Fruit fly (Drosophila melanogaster) whole organism, embryonic: ENCODE data around the gene CG32944.

Experiments used
- B-H2 ChIP-seq: fragments of 200-800 bp; sonication (Bioruptor generic); optimal IDR thresholded peaks from 2 replicates; lab custom pipeline; 2018; ENCODE audit warnings: missing biosample characterization, mild to moderate bottlenecking, missing genetic modification characterization
- BEAF-32 ChIP-seq: fragments of 200-800 bp; sonication (Bioruptor generic); optimal IDR thresholded peaks from 3 replicates; lab custom pipeline; 2017; ENCODE audit warnings: missing biosample characterization, missing genetic modification characterization, mild to moderate bottlenecking, moderate library complexity, missing genetic modification reagents
- CG10147 ChIP-seq: fragments of 200-800 bp; sonication (Bioruptor generic); optimal IDR thresholded peaks from 2 replicates; lab custom pipeline; 2019; ENCODE audit warnings: missing biosample characterization, mild to moderate bottlenecking, missing genetic modification characterization, moderate library complexity
- CG1024 ChIP-seq: fragments of 200-800 bp; sonication (Bioruptor generic); IDR thresholded peaks from 2 replicates; pipeline ENCODE4 v1.3.6; 2022; ENCODE audit warnings: missing biosample characterization, missing genetic modification characterization
- CG10543 ChIP-seq: fragments of 200-800 bp; sonication (Bioruptor generic); optimal IDR thresholded peaks from 3 replicates; lab custom pipeline; 2017; ENCODE audit warnings: missing biosample characterization, mild to moderate bottlenecking, missing genetic modification characterization, moderate library complexity
- CG11456 ChIP-seq: fragments of 200-800 bp; sonication (Bioruptor generic); IDR thresholded peaks from 3 replicates; pipeline ENCODE4 v1.3.6; 2022; ENCODE audit warnings: missing biosample characterization, missing genetic modification characterization
- CG13424 ChIP-seq: fragments of 200-800 bp; sonication (Bioruptor generic); optimal IDR thresholded peaks from 2 replicates; lab custom pipeline; 2019; ENCODE audit warnings: missing biosample characterization, mild to moderate bottlenecking, missing genetic modification characterization, moderate library complexity
- CG13624 ChIP-seq: fragments of 200-800 bp; sonication (Bioruptor generic); optimal IDR thresholded peaks from 2 replicates; lab custom pipeline; 2016; ENCODE audit warnings: missing biosample characterization, missing genetic modification characterization
- CG1602 ChIP-seq: fragments of 200-800 bp; sonication (Bioruptor generic); optimal IDR thresholded peaks from 3 replicates; lab custom pipeline; 2016; ENCODE audit warnings: missing biosample characterization, missing genetic modification characterization
- CG17612 ChIP-seq: fragments of 200-800 bp; sonication (Bioruptor generic); IDR thresholded peaks from 2 replicates; pipeline ENCODE4 v1.3.6; 2022; ENCODE audit warnings: missing biosample characterization, missing genetic modification characterization
- CG2678 ChIP-seq: fragments of 200-800 bp; sonication (Bioruptor generic); optimal IDR thresholded peaks from 3 replicates; lab custom pipeline; 2019; ENCODE audit warnings: missing biosample characterization, mild to moderate bottlenecking, missing genetic modification characterization, moderate library complexity
- CG31388 ChIP-seq: fragments of 200-800 bp; sonication (Bioruptor generic); optimal IDR thresholded peaks from 2 replicates; lab custom pipeline; 2016; ENCODE audit warnings: missing biosample characterization, missing genetic modification characterization
- CG32532 ChIP-seq: fragments of 200-800 bp; sonication (Bioruptor generic); IDR thresholded peaks from 2 replicates; pipeline ENCODE4 v1.3.6; 2022; ENCODE audit warnings: missing biosample characterization, missing genetic modification characterization
- CG3847 ChIP-seq: fragments of 200-800 bp; sonication (Bioruptor generic); IDR thresholded peaks from 2 replicates; pipeline ENCODE4 v1.3.6; 2022; ENCODE audit warnings: missing biosample characterization, missing genetic modification characterization
- CG6813 ChIP-seq: fragments of 200-800 bp; sonication (Bioruptor generic); optimal IDR thresholded peaks from 2 replicates; lab custom pipeline; 2017; ENCODE audit warnings: missing biosample characterization, missing genetic modification characterization, mild to moderate bottlenecking, moderate library complexity, missing genetic modification reagents
- CG7372 ChIP-seq: fragments of 200-800 bp; sonication (Bioruptor generic); IDR thresholded peaks from 2 replicates; pipeline ENCODE4 v1.3.6; 2022; ENCODE audit warnings: missing biosample characterization, missing genetic modification characterization
- CG7987 ChIP-seq: fragments of 200-800 bp; sonication (Bioruptor generic); optimal IDR thresholded peaks from 2 replicates; lab custom pipeline; 2018; ENCODE audit warnings: missing biosample characterization, mild to moderate bottlenecking, missing genetic modification characterization, moderate library complexity
- CG9215 ChIP-seq: fragments of 200-800 bp; sonication (Bioruptor generic); IDR thresholded peaks from 2 replicates; pipeline ENCODE4 v1.3.6; 2022; ENCODE audit warnings: missing biosample characterization, missing genetic modification characterization
- CG9437 ChIP-seq: fragments of 200-800 bp; sonication (Bioruptor generic); optimal IDR thresholded peaks from 2 replicates; lab custom pipeline; 2018; ENCODE audit warnings: missing biosample characterization, mild to moderate bottlenecking, missing genetic modification characterization
- CG9817 ChIP-seq: fragments of 200-800 bp; sonication (Bioruptor generic); optimal IDR thresholded peaks from 2 replicates; lab custom pipeline; 2018; ENCODE audit warnings: missing biosample characterization, mild to moderate bottlenecking, missing genetic modification characterization, moderate library complexity
- CG9932 ChIP-seq: fragments of 200-800 bp; sonication (Bioruptor generic); IDR thresholded peaks from 2 replicates; pipeline ENCODE4 v1.3.6; 2022; ENCODE audit warnings: missing biosample characterization, missing genetic modification characterization
- Deaf1 ChIP-seq: fragments of 200-800 bp; optimal IDR thresholded peaks from 3 replicates; lab custom pipeline; 2019; ENCODE audit warnings: missing biosample characterization, mild to moderate bottlenecking, missing genetic modification characterization, moderate library complexity
- Eip74EF ChIP-seq, 2 experiments: fragments of 200-800 bp in 1 of 2; fragments of >200 bp in 1 of 2; sonication (Bioruptor generic) in 1 of 2; optimal IDR thresholded peaks; 2 replicates each; lab custom pipeline; 2017 to 2019; ENCODE audit warnings: missing biosample characterization in 2 of 2, missing genetic modification characterization in 2 of 2, mild to moderate bottlenecking in 1 of 2, moderate library complexity in 1 of 2
- Gsc ChIP-seq: fragments of 200-800 bp; sonication (Bioruptor generic); IDR thresholded peaks from 2 replicates; pipeline ENCODE4 v1.3.6; 2022; ENCODE audit warnings: missing biosample characterization, missing genetic modification characterization
- Hr39 ChIP-seq: fragments of >200 bp; optimal IDR thresholded peaks from 2 replicates; lab custom pipeline; 2017
- NFAT ChIP-seq: fragments of 200-800 bp; sonication (Bioruptor generic); IDR thresholded peaks from 2 replicates; pipeline ENCODE4 v1.3.6; 2022; ENCODE audit warnings: missing biosample characterization, missing genetic modification characterization
- Vsx1 ChIP-seq: fragments of 200-800 bp; sonication (Bioruptor generic); optimal IDR thresholded peaks from 2 replicates; lab custom pipeline; 2017; ENCODE audit warnings: missing biosample characterization, mild to moderate bottlenecking, missing genetic modification characterization, missing genetic modification reagents
- Xbp1 ChIP-seq: fragments of 200-800 bp; sonication (Bioruptor generic); optimal IDR thresholded peaks from 3 replicates; lab custom pipeline; 2016; ENCODE audit warnings: missing biosample characterization, mild to moderate bottlenecking, missing genetic modification characterization
- abd-A ChIP-seq: fragments of 200-800 bp; sonication (Bioruptor generic); optimal IDR thresholded peaks from 3 replicates; lab custom pipeline; 2019; ENCODE audit warnings: missing biosample characterization, mild to moderate bottlenecking, missing genetic modification characterization, moderate library complexity
- amos ChIP-seq: fragments of 200-800 bp; sonication (Bioruptor generic); IDR thresholded peaks from 2 replicates; pipeline ENCODE4 v1.3.6; 2022; ENCODE audit warnings: missing biosample characterization, missing genetic modification characterization; ENCODE audit not compliant: partially characterized antibody
- bab2 ChIP-seq: fragments of 200-800 bp; sonication (Bioruptor generic); optimal IDR thresholded peaks from 2 replicates; lab custom pipeline; 2016; ENCODE audit warnings: missing biosample characterization, missing genetic modification characterization
- bsh ChIP-seq, 2 experiments: fragments of 200-800 bp; sonication (Bioruptor generic); optimal IDR thresholded peaks; 2 replicates each; lab custom pipeline; 2017 to 2018; ENCODE audit warnings: mild to moderate bottlenecking in 2 of 2, missing biosample characterization in 2 of 2, missing genetic modification characterization in 2 of 2, moderate library complexity in 1 of 2
- corto ChIP-seq: fragments of 200-800 bp; sonication (Bioruptor generic); optimal IDR thresholded peaks from 2 replicates; lab custom pipeline; 2016; ENCODE audit warnings: missing biosample characterization, mild to moderate bottlenecking, missing genetic modification characterization, moderate library complexity
- crp ChIP-seq, 2 experiments: fragments of 200-800 bp; sonication (Bioruptor generic); optimal IDR thresholded peaks; 2 replicates in 1 of 2; 3 replicates in 1 of 2; lab custom pipeline; 2017; ENCODE audit warnings: missing biosample characterization in 2 of 2, missing genetic modification characterization in 2 of 2, mild to moderate bottlenecking in 1 of 2, moderate library complexity in 1 of 2
- dimm ChIP-seq: fragments of 200-800 bp; sonication (Bioruptor generic); IDR thresholded peaks from 2 replicates; pipeline ENCODE4 v1.3.6; 2022; ENCODE audit warnings: missing biosample characterization, missing genetic modification characterization
- dmrt11E ChIP-seq: fragments of 200-800 bp; sonication (Bioruptor generic); optimal IDR thresholded peaks from 3 replicates; lab custom pipeline; 2018; ENCODE audit warnings: missing biosample characterization, mild to moderate bottlenecking, missing genetic modification characterization, moderate library complexity
- dmrt99B ChIP-seq: fragments of 200-800 bp; sonication (Bioruptor generic); optimal IDR thresholded peaks from 2 replicates; lab custom pipeline; 2018; ENCODE audit warnings: missing biosample characterization, mild to moderate bottlenecking, missing genetic modification characterization, moderate library complexity
- fru ChIP-seq: fragments of >200 bp; optimal IDR thresholded peaks from 2 replicates; lab custom pipeline; 2017
- gfzf ChIP-seq: fragments of 200-800 bp; sonication (Bioruptor generic); optimal IDR thresholded peaks from 2 replicates; lab custom pipeline; 2016; ENCODE audit warnings: missing biosample characterization, mild to moderate bottlenecking, missing genetic modification characterization, moderate library complexity
- hkb ChIP-seq, 2 experiments: fragments of 200-800 bp in 1 of 2; fragments of >200 bp in 1 of 2; sonication (Bioruptor generic) in 1 of 2; IDR thresholded peaks in 1 of 2; optimal IDR thresholded peaks in 1 of 2; 2 replicates each; pipeline versions ENCODE4 v1.3.6 to Lab custom; 2017 to 2022; ENCODE audit warnings: missing biosample characterization in 1 of 2, missing genetic modification characterization in 1 of 2
- lilli ChIP-seq: fragments of 200-800 bp; sonication (Bioruptor generic); optimal IDR thresholded peaks from 3 replicates; lab custom pipeline; 2016; ENCODE audit warnings: missing biosample characterization, missing genetic modification characterization
- mld ChIP-seq: fragments of 200-800 bp; sonication (Bioruptor generic); IDR thresholded peaks from 3 replicates; pipeline ENCODE4 v1.3.6; 2022; ENCODE audit warnings: missing biosample characterization, missing genetic modification characterization; ENCODE audit not compliant: partially characterized antibody
- repo ChIP-seq: fragments of 200-800 bp; sonication (Bioruptor generic); optimal IDR thresholded peaks from 2 replicates; lab custom pipeline; 2016; ENCODE audit warnings: missing biosample characterization, missing genetic modification characterization
- slp2 ChIP-seq: fragments of 200-800 bp; sonication (Bioruptor generic); optimal IDR thresholded peaks from 2 replicates; lab custom pipeline; 2016; ENCODE audit warnings: missing biosample characterization, missing genetic modification characterization
- tin ChIP-seq: fragments of 200-800 bp; sonication (Bioruptor generic); optimal IDR thresholded peaks from 3 replicates; lab custom pipeline; 2016; ENCODE audit warnings: missing biosample characterization, missing genetic modification characterization
- unc-4 ChIP-seq: fragments of 200-800 bp; sonication (Bioruptor generic); IDR thresholded peaks from 2 replicates; pipeline ENCODE4 v1.3.6; 2022; ENCODE audit warnings: missing biosample characterization, missing genetic modification characterization; ENCODE audit not compliant: partially characterized antibody
- vvl ChIP-seq: fragments of 200-800 bp; sonication (Bioruptor generic); IDR thresholded peaks from 2 replicates; pipeline ENCODE4 v1.3.6; 2022; ENCODE audit warnings: missing biosample characterization, missing genetic modification characterization
- zen ChIP-seq: fragments of 200-800 bp; sonication (Bioruptor generic); optimal IDR thresholded peaks from 3 replicates; lab custom pipeline; 2018; ENCODE audit warnings: missing biosample characterization, mild to moderate bottlenecking, missing genetic modification characterization, moderate library complexity
- zf30C ChIP-seq: fragments of 200-800 bp; sonication (Bioruptor generic); optimal IDR thresholded peaks from 3 replicates; lab custom pipeline; 2018; ENCODE audit warnings: missing biosample characterization, mild to moderate bottlenecking, missing genetic modification characterization

CG32944 gene

dm6 chr3R:4399810-4400496 is 19.4 kb downstream of the CG32944 start (continued):
- no peak for TF ChIP-seq CG11456 (GFP tag; lab: Robert Waterston, UW)
- peak; percentile 38 for TF ChIP-seq CG9437
- peak; percentile 96 for TF ChIP-seq CG1024 (GFP tag; lab: Robert Waterston, UW)
- peak; percentile 40 for TF ChIP-seq dmrt11E (tag; lab: Kevin White, UChicago)
- no peak for TF ChIP-seq abd-A (tag; lab: Kevin White, UChicago)
- peak; percentile 51 for TF ChIP-seq amos
- peak; percentile 57; the same call in 1 of the 2 replicates for TF ChIP-seq NFAT (GFP tag; lab: Robert Waterston, UW)
- TF ChIP-seq Eip74EF (GFP tag; optimal IDR thresholded peaks at IDR 0.05; lab: Kevin White, UChicago): no peak
- TF ChIP-seq CG32532 (GFP tag; lab: Robert Waterston, UW): no peak
- TF ChIP-seq zf30C: no peak
- no peak for TF ChIP-seq gfzf
- TF ChIP-seq slp2 (GFP tag; lab: Kevin White, UChicago): no peak
- TF ChIP-seq corto (GFP tag; lab: Kevin White, UChicago): no peak
- peak; percentile 8 for TF ChIP-seq dmrt99B (tag; lab: Kevin White, UChicago)
- TF ChIP-seq bab2 (GFP tag; lab: Kevin White, UChicago): no peak
- TF ChIP-seq CG2678 (tag; lab: Kevin White, UChicago): peak; percentile 21
- 0 out of 2 replicates have a peak, but pooled peaks have one; percentile 26 for TF ChIP-seq CG9215
- TF ChIP-seq mld: no peak
- peak; percentile 20 for TF ChIP-seq CG10147 (GFP tag; lab: Kevin White, UChicago)
- TF ChIP-seq CG7372 (GFP tag; lab: Robert Waterston, UW): no peak
- TF ChIP-seq Vsx1 (GFP tag; lab: Kevin White, UChicago): no peak
- no peak for TF ChIP-seq CG13624 (GFP tag; lab: Kevin White, UChicago)
- TF ChIP-seq CG9817 (tag; lab: Kevin White, UChicago): peak; percentile 5
- no peak for TF ChIP-seq Deaf1
- TF ChIP-seq hkb (optimal IDR thresholded peaks at IDR 0.05; lab: Kevin White, UChicago): no peak
- no peak for TF ChIP-seq hkb (GFP tag; IDR thresholded peaks at IDR 0.05; lab: Robert Waterston, UW)
- TF ChIP-seq unc-4: peak; percentile 24; the same call in 1 of the 2 replicates
- no peak for TF ChIP-seq repo (GFP tag; lab: Kevin White, UChicago)
- peak; percentile 50 for TF ChIP-seq lilli (GFP tag; lab: Kevin White, UChicago)
- TF ChIP-seq CG10543 (GFP tag; lab: Kevin White, UChicago): no peak
- peak in 1 of 2 experiments; percentile 64 for TF ChIP-seq crp (GFP tag; optimal IDR thresholded peaks at IDR 0.05; lab: Kevin White, UChicago)
- peak; percentile 19 for TF ChIP-seq tin (GFP tag; lab: Kevin White, UChicago)
- no peak for TF ChIP-seq dimm (GFP tag; lab: Robert Waterston, UW)
- TF ChIP-seq bsh (GFP tag; optimal IDR thresholded peaks at IDR 0.05; lab: Kevin White, UChicago): no peak
- TF ChIP-seq Gsc (GFP tag; lab: Robert Waterston, UW): no peak
- TF ChIP-seq CG7987 (GFP tag; lab: Kevin White, UChicago): no peak
- peak; percentile 63 for TF ChIP-seq vvl
- TF ChIP-seq CG31388: no peak
- TF ChIP-seq CG1602 (GFP tag; lab: Kevin White, UChicago): peak; percentile 24
- peak; percentile 9 for TF ChIP-seq CG13424 (tag; lab: Kevin White, UChicago)
- TF ChIP-seq CG6813: no peak
- TF ChIP-seq CG3847 (GFP tag; lab: Robert Waterston, UW): 0 out of 2 replicates have a peak, but pooled peaks have one; percentile 22
- no peak for TF ChIP-seq fru (lab: Kevin White, UChicago)
- TF ChIP-seq CG17612 (GFP tag; lab: Robert Waterston, UW): no peak
- TF ChIP-seq Hr39 (lab: Kevin White, UChicago): no peak
- peak; percentile 22 for TF ChIP-seq zen (tag; lab: Kevin White, UChicago)
- peak; percentile 55 for TF ChIP-seq BEAF-32 (GFP tag; lab: Kevin White, UChicago)
- TF ChIP-seq CG9932 (GFP tag; lab: Robert Waterston, UW): peak; percentile 64
- TF ChIP-seq B-H2 (GFP tag; lab: Kevin White, UChicago): no peak
- TF ChIP-seq Xbp1: peak; percentile 34
